Worm (Caenorhabditis elegans) whole organism, L4/young adult: ENCODE results near the gene F47D12.3.

Source experiments
- W03F9.2 ChIP-seq: fragments of 150-350 bp; optimal IDR thresholded peaks from 2 replicates; lab custom pipeline; 2014; ENCODE audit warnings: missing biosample characterization, missing genetic modification characterization
- him-1 ChIP-seq: sonication (generic microtip); optimal IDR thresholded peaks from 2 replicates; lab custom pipeline; 2016; ENCODE audit warnings: missing genotype, missing genetic modification reagents, missing genetic modification characterization, missing compliant biosample characterization

- TF ChIP-seq him-1 (tag; lab: Kevin White, UChicago) (no peak), W03F9.2 (tag; lab: Kevin White, UChicago) (no peak)
Observed at ce11 chrIII:6287195-6287594, 11.1 kb upstream of the F47D12.3 start, which contains the start of gene F47D12.6.
